Worm (Caenorhabditis elegans) whole organism, young adult: ENCODE results near the gene R04D3.2.
A peak's percentile ranks its signal among the peaks of the same experiment; 100 is the strongest.

ENCODE experiments used
- B0261.1 ChIP-seq: sonication (generic microtip); optimal IDR thresholded peaks from 2 replicates; lab custom pipeline; 2016; ENCODE audit warnings: mild to moderate bottlenecking, missing genetic modification characterization, moderate library complexity, missing compliant biosample characterization
- C06A6.2 ChIP-seq: fragments of 200-800 bp; sonication (Bioruptor generic); conservative IDR thresholded peaks from 2 replicates; pipeline ENCODE4 v1.3.6; 2022; ENCODE audit warnings: missing genetic modification characterization, missing compliant biosample characterization
- F39B2.1 ChIP-seq: fragments of 200-800 bp; sonication (Bioruptor generic); IDR thresholded peaks from 2 replicates; pipeline ENCODE4 v1.3.6; 2022; ENCODE audit warnings: missing genetic modification reagents, missing genetic modification characterization, missing compliant biosample characterization
- F52B5.7 ChIP-seq: sonication (generic microtip); optimal IDR thresholded peaks from 2 replicates; lab custom pipeline; 2016; ENCODE audit warnings: mild to moderate bottlenecking, missing genetic modification characterization, missing compliant biosample characterization
- K11D2.4 ChIP-seq: fragments of 200-800 bp; sonication (Bioruptor generic); IDR thresholded peaks from 2 replicates; pipeline ENCODE4 v1.3.6; 2022; ENCODE audit warnings: missing genetic modification reagents, missing genetic modification characterization, missing compliant biosample characterization
- T07F8.4 ChIP-seq: sonication (generic microtip); optimal IDR thresholded peaks from 2 replicates; lab custom pipeline; 2016; ENCODE audit warnings: mild to moderate bottlenecking, missing genetic modification characterization, moderate library complexity, missing compliant biosample characterization
- Y53F4B.3 ChIP-seq: fragments of 200-800 bp; sonication (Bioruptor generic); IDR thresholded peaks from 2 replicates; pipeline ENCODE4 v1.3.6; 2022; ENCODE audit warnings: missing genetic modification reagents, missing genetic modification characterization, missing compliant biosample characterization
- Y56A3A.18 ChIP-seq: fragments of 200-800 bp; sonication (Bioruptor generic); IDR thresholded peaks from 2 replicates; pipeline ENCODE4 v1.3.6; 2022; ENCODE audit warnings: missing genetic modification reagents, missing genetic modification characterization, missing compliant biosample characterization
- Y67H2A.10 ChIP-seq: fragments of 200-800 bp; sonication (Bioruptor generic); conservative IDR thresholded peaks from 2 replicates; pipeline ENCODE4 v1.3.6; 2022; ENCODE audit warnings: missing genetic modification reagents, missing genetic modification characterization, missing compliant biosample characterization
- Y95B8A.8 ChIP-seq: fragments of 200-800 bp; sonication (Bioruptor generic); IDR thresholded peaks from 2 replicates; pipeline ENCODE4 v1.3.6; 2022; ENCODE audit warnings: missing genetic modification reagents, missing genetic modification characterization, missing compliant biosample characterization
- ZK185.1 ChIP-seq: sonication (generic microtip); optimal IDR thresholded peaks from 2 replicates; lab custom pipeline; 2016; ENCODE audit warnings: mild to moderate bottlenecking, missing genetic modification characterization, missing compliant biosample characterization; ENCODE audit not compliant: poor library complexity, severe bottlenecking
- atf-7 ChIP-seq: sonication (generic microtip); optimal IDR thresholded peaks from 2 replicates; lab custom pipeline; 2017; ENCODE audit warnings: mild to moderate bottlenecking, missing genetic modification characterization, missing compliant biosample characterization
- athp-1 ChIP-seq: sonication (generic microtip); optimal IDR thresholded peaks from 2 replicates; lab custom pipeline; 2017; ENCODE audit warnings: mild to moderate bottlenecking, missing genetic modification characterization, missing compliant biosample characterization
- attf-3 ChIP-seq: fragments of 200-800 bp; sonication (Bioruptor generic); conservative IDR thresholded peaks from 2 replicates; pipeline ENCODE4 v1.3.6; 2022; ENCODE audit warnings: missing genetic modification reagents, missing genetic modification characterization, missing compliant biosample characterization
- attf-6 ChIP-seq: fragments of 200-800 bp; sonication (Bioruptor generic); IDR thresholded peaks from 2 replicates; pipeline ENCODE4 v1.3.6; 2022; ENCODE audit warnings: missing genetic modification reagents, missing genetic modification characterization, missing compliant biosample characterization
- bed-1 ChIP-seq: fragments of 200-800 bp; sonication (Bioruptor generic); IDR thresholded peaks from 2 replicates; pipeline ENCODE4 v1.3.6; 2022; ENCODE audit warnings: missing genetic modification reagents, missing genetic modification characterization, missing compliant biosample characterization
- bed-2 ChIP-seq: fragments of 200-800 bp; sonication (Bioruptor generic); IDR thresholded peaks from 2 replicates; pipeline ENCODE4 v1.3.6; 2022; ENCODE audit warnings: missing genetic modification reagents, missing genetic modification characterization, missing compliant biosample characterization
- ceh-100 ChIP-seq: fragments of 200-800 bp; sonication (Bioruptor generic); IDR thresholded peaks from 2 replicates; pipeline ENCODE4 v1.3.6; 2022; ENCODE audit warnings: missing genetic modification reagents, missing genetic modification characterization, missing compliant biosample characterization
- ceh-27 ChIP-seq: fragments of 200-800 bp; sonication (Bioruptor generic); optimal IDR thresholded peaks from 2 replicates; lab custom pipeline; 2018; ENCODE audit warnings: mild to moderate bottlenecking, missing genetic modification characterization, moderate library complexity, missing compliant biosample characterization
- ceh-79 ChIP-seq: sonication (generic microtip); optimal IDR thresholded peaks from 2 replicates; lab custom pipeline; 2017; ENCODE audit warnings: mild to moderate bottlenecking, missing genetic modification characterization, missing compliant biosample characterization
- ceh-91 ChIP-seq: fragments of 200-800 bp; sonication (Bioruptor generic); IDR thresholded peaks from 2 replicates; pipeline ENCODE4 v1.3.6; 2022; ENCODE audit warnings: missing genetic modification reagents, missing genetic modification characterization, missing compliant biosample characterization
- chd-7 ChIP-seq: sonication (generic microtip); optimal IDR thresholded peaks from 2 replicates; lab custom pipeline; 2016; ENCODE audit warnings: mild to moderate bottlenecking, missing genetic modification characterization, moderate library complexity, missing compliant biosample characterization
- die-1 ChIP-seq: sonication (generic microtip); optimal IDR thresholded peaks from 2 replicates; lab custom pipeline; 2016; ENCODE audit warnings: missing genotype, mild to moderate bottlenecking, missing genetic modification characterization, missing compliant biosample characterization
- egl-44 ChIP-seq: fragments of 200-800 bp; sonication (Bioruptor generic); IDR thresholded peaks from 2 replicates; pipeline ENCODE4 v1.3.6; 2022; ENCODE audit warnings: missing genetic modification reagents, missing genetic modification characterization, missing compliant biosample characterization
- egrh-3 ChIP-seq: fragments of 200-800 bp; sonication (Bioruptor generic); IDR thresholded peaks from 2 replicates; pipeline ENCODE4 v1.3.6; 2022; ENCODE audit warnings: missing genetic modification reagents, missing genetic modification characterization, missing compliant biosample characterization
- ekl-4 ChIP-seq: fragments of 200-800 bp; sonication (Bioruptor generic); IDR thresholded peaks from 2 replicates; pipeline ENCODE4 v1.3.6; 2022; ENCODE audit warnings: missing genetic modification reagents, missing genetic modification characterization, missing compliant biosample characterization
- ets-4 ChIP-seq: fragments of 200-800 bp; sonication (Bioruptor generic); optimal IDR thresholded peaks from 2 replicates; lab custom pipeline; 2018; ENCODE audit warnings: mild to moderate bottlenecking, missing genetic modification characterization, missing compliant biosample characterization
- gei-17 ChIP-seq: fragments of 200-800 bp; sonication (Bioruptor generic); optimal IDR thresholded peaks from 2 replicates; lab custom pipeline; 2018; ENCODE audit warnings: mild to moderate bottlenecking, missing genetic modification characterization, missing compliant biosample characterization
- hlh-12 ChIP-seq: sonication (generic microtip); optimal IDR thresholded peaks from 2 replicates; lab custom pipeline; 2016; ENCODE audit warnings: missing genetic modification characterization, missing compliant biosample characterization
- hlh-26 ChIP-seq: fragments of 200-800 bp; sonication (Bioruptor generic); conservative IDR thresholded peaks from 2 replicates; pipeline ENCODE4 v1.3.6; 2022; ENCODE audit warnings: missing genetic modification reagents, missing genetic modification characterization, missing compliant biosample characterization
- lag-1 ChIP-seq: fragments of 200-800 bp; sonication (Bioruptor generic); IDR thresholded peaks from 2 replicates; pipeline ENCODE4 v1.3.6; 2022; ENCODE audit warnings: missing genetic modification reagents, missing genetic modification characterization, missing compliant biosample characterization
- let-607 ChIP-seq, 2 experiments: fragments of 200-800 bp in 1 of 2; sonication (Bioruptor generic) in 1 of 2; sonication (generic microtip) in 1 of 2; optimal IDR thresholded peaks; 2 replicates each; lab custom pipeline; 2016 to 2018; ENCODE audit warnings: mild to moderate bottlenecking in 2 of 2, missing compliant biosample characterization in 2 of 2, missing genetic modification characterization in 2 of 2, moderate library complexity in 2 of 2, missing genotype in 1 of 2
- lsy-27 ChIP-seq: sonication (generic microtip); optimal IDR thresholded peaks from 2 replicates; lab custom pipeline; 2017; ENCODE audit warnings: missing genetic modification characterization, mild to moderate bottlenecking, missing compliant biosample characterization, antibody characterized with exemption, missing genotype, borderline replicate concordance; ENCODE audit not compliant: insufficient read depth
- madf-6 ChIP-seq: fragments of 200-800 bp; sonication (Bioruptor generic); IDR thresholded peaks from 2 replicates; pipeline ENCODE4 v1.3.6; 2022; ENCODE audit warnings: missing genetic modification reagents, missing genetic modification characterization, missing compliant biosample characterization
- mel-28 ChIP-seq: sonication (generic microtip); optimal IDR thresholded peaks from 2 replicates; lab custom pipeline; 2016; ENCODE audit warnings: borderline replicate concordance, mild to moderate bottlenecking, missing genetic modification characterization, missing compliant biosample characterization
- nfyb-1 ChIP-seq: fragments of 200-800 bp; sonication (Bioruptor generic); IDR thresholded peaks from 2 replicates; pipeline ENCODE4 v1.3.6; 2022; ENCODE audit warnings: missing genetic modification reagents, missing genetic modification characterization, missing compliant biosample characterization
- nhr-80 ChIP-seq: sonication (generic microtip); optimal IDR thresholded peaks from 2 replicates; lab custom pipeline; 2016; ENCODE audit warnings: missing genetic modification characterization, missing compliant biosample characterization
- nhr-90 ChIP-seq: sonication (generic microtip); optimal IDR thresholded peaks from 2 replicates; lab custom pipeline; 2016; ENCODE audit warnings: missing genotype, mild to moderate bottlenecking, missing genetic modification characterization, missing compliant biosample characterization
- pbrm-1 ChIP-seq: fragments of 200-800 bp; sonication (Bioruptor generic); IDR thresholded peaks from 2 replicates; pipeline ENCODE4 v1.3.6; 2022; ENCODE audit warnings: missing genetic modification reagents, missing genetic modification characterization, missing compliant biosample characterization
- rec-8 ChIP-seq, 2 experiments: sonication (generic microtip); optimal IDR thresholded peaks; 2 replicates each; lab custom pipeline; 2016; ENCODE audit warnings: mild to moderate bottlenecking in 2 of 2, missing genetic modification characterization in 2 of 2, missing genetic modification reagents in 2 of 2, missing genotype in 2 of 2, missing biosample characterization in 1 of 2, missing compliant biosample characterization in 1 of 2, moderate library complexity in 1 of 2
- sdz-38 ChIP-seq: sonication (generic microtip); optimal IDR thresholded peaks from 2 replicates; lab custom pipeline; 2016; ENCODE audit warnings: missing genotype, missing genetic modification characterization, missing compliant biosample characterization
- sea-2 ChIP-seq: fragments of 200-800 bp; sonication (Bioruptor generic); IDR thresholded peaks from 2 replicates; pipeline ENCODE4 v1.3.6; 2022; ENCODE audit warnings: missing genetic modification characterization, missing compliant biosample characterization
- snpc-1.3 ChIP-seq: sonication (generic microtip); optimal IDR thresholded peaks from 2 replicates; lab custom pipeline; 2017; ENCODE audit warnings: missing genetic modification characterization, mild to moderate bottlenecking, missing compliant biosample characterization, antibody characterized with exemption, moderate library complexity, missing genotype, missing genetic modification reagents; ENCODE audit not compliant: insufficient read depth
- unc-130 ChIP-seq: sonication (generic microtip); optimal IDR thresholded peaks from 2 replicates; lab custom pipeline; 2016; ENCODE audit warnings: missing genetic modification reagents, missing genetic modification characterization, missing compliant biosample characterization
- zim-3 ChIP-seq: sonication (generic microtip); optimal IDR thresholded peaks from 2 replicates; lab custom pipeline; 2017; ENCODE audit warnings: mild to moderate bottlenecking, missing genetic modification characterization, moderate library complexity, missing compliant biosample characterization
- ztf-25 ChIP-seq: fragments of 200-800 bp; sonication (Bioruptor generic); IDR thresholded peaks from 2 replicates; pipeline ENCODE4 v1.3.6; 2022; ENCODE audit warnings: missing genetic modification reagents, missing genetic modification characterization, missing compliant biosample characterization
- ztf-6 ChIP-seq: fragments of 200-800 bp; sonication (Bioruptor generic); IDR thresholded peaks from 2 replicates; pipeline ENCODE4 v1.3.6; 2022; ENCODE audit warnings: missing genetic modification reagents, missing genetic modification characterization, missing compliant biosample characterization

Gene R04D3.2

DNA sequence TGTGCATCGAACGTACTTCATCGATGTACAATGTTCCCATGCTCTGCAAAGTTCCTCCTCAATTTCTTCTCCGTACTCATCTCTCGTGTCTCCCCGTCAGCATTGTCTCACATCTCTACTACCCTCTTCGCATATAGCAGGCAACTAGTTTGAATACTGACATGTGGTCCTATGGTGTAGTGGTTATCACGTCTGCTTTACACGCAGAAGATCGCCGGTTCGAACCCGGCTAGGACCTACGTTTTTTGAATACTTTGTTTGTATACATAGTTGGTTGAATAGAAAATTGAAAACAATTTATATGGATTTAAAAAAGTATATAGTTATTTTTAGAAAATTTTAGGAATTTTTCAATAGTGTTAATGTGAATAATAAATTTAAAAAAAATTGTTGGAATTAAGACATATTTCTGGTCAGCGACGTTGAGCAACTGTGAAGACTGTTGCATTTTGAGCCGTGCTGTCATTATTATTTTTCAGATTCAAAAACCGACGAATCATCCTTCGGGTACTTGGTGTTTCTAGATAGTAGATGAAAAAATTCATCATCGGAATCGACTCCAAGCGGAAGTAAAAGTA lies 20.5 kb upstream of the R04D3.2 start:
- TF ChIP-seq attf-6 (GFP tag; lab: Robert Waterston, UW): peak; percentile 65
- TF ChIP-seq K11D2.4 (GFP tag; lab: Robert Waterston, UW): peak; percentile 82
- peak; percentile 94 for TF ChIP-seq ZK185.1 (tag; lab: Kevin White, UChicago)
- TF ChIP-seq lsy-27 (tag; lab: Kevin White, UChicago): peak; percentile 76
- peak; percentile 83 for TF ChIP-seq atf-7
- peak; percentile 56 for TF ChIP-seq ceh-100 (GFP tag; lab: Robert Waterston, UW)
- TF ChIP-seq attf-3: peak; percentile 61; the same call in 1 of the 2 replicates
- TF ChIP-seq die-1 (tag; lab: Kevin White, UChicago): peak; percentile 95
- 0 out of 2 replicates have a peak, but pooled peaks have one; percentile 66 for TF ChIP-seq bed-1 (GFP tag; lab: Robert Waterston, UW)
- TF ChIP-seq hlh-26: 0 out of 2 replicates have a peak, but pooled peaks have one; percentile 33
- TF ChIP-seq mel-28 (tag; lab: Kevin White, UChicago): peak; percentile 42
- no peak for TF ChIP-seq ztf-6 (GFP tag; lab: Robert Waterston, UW)
- TF ChIP-seq Y53F4B.3 (GFP tag; lab: Robert Waterston, UW): peak; percentile 65
- TF ChIP-seq hlh-12 (tag; lab: Kevin White, UChicago): peak; percentile 89
- no peak for TF ChIP-seq ceh-91 (GFP tag; lab: Robert Waterston, UW)
- TF ChIP-seq bed-2: peak; percentile 57; the same call in 1 of the 2 replicates
- peak; percentile 91 for TF ChIP-seq chd-7 (tag; lab: Kevin White, UChicago)
- peak; percentile 95 for TF ChIP-seq Y56A3A.18 (GFP tag; lab: Robert Waterston, UW)
- TF ChIP-seq ekl-4 (GFP tag; lab: Robert Waterston, UW): peak; percentile 87
- peak; percentile 70 for TF ChIP-seq gei-17 (GFP tag; lab: Kevin White, UChicago)
- peak; percentile 94 for TF ChIP-seq F52B5.7 (tag; lab: Kevin White, UChicago)
- TF ChIP-seq F39B2.1 (GFP tag; lab: Robert Waterston, UW): no peak
- peak; percentile 91 for TF ChIP-seq zim-3
- peak; percentile 43 for TF ChIP-seq nhr-80 (tag; lab: Kevin White, UChicago)
- TF ChIP-seq ceh-79 (tag; lab: Kevin White, UChicago): peak; percentile 95
- peak; percentile 98 for TF ChIP-seq ztf-25 (GFP tag; lab: Robert Waterston, UW)
- no peak for TF ChIP-seq sdz-38 (tag; lab: Kevin White, UChicago)
- peak; percentile 91; the same call in 1 of the 2 replicates for TF ChIP-seq egl-44 (GFP tag; lab: Robert Waterston, UW)
- TF ChIP-seq Y67H2A.10 (GFP tag; lab: Robert Waterston, UW): no peak
- peak; percentile 92 for TF ChIP-seq nfyb-1
- TF ChIP-seq B0261.1 (tag; lab: Kevin White, UChicago): peak; percentile 98
- peak; percentile 71 for TF ChIP-seq C06A6.2 (GFP tag; lab: Robert Waterston, UW)
- TF ChIP-seq unc-130 (GFP tag; lab: Kevin White, UChicago): peak; percentile 87
- TF ChIP-seq madf-6 (GFP tag; lab: Robert Waterston, UW): no peak; the same call in 1 of the 2 replicates
- no peak for TF ChIP-seq lag-1 (GFP tag; lab: Robert Waterston, UW)
- TF ChIP-seq athp-1 (tag; lab: Kevin White, UChicago): peak; percentile 86
- peak; percentile 63 for TF ChIP-seq ets-4 (GFP tag; lab: Kevin White, UChicago)
- TF ChIP-seq nhr-90 (tag; lab: Kevin White, UChicago): peak; percentile 92
- TF ChIP-seq T07F8.4 (tag; lab: Kevin White, UChicago): peak; percentile 89
- TF ChIP-seq snpc-1.3 (tag; lab: Kevin White, UChicago): peak; percentile 91
- TF ChIP-seq rec-8 (tag; optimal IDR thresholded peaks at IDR 0.05; lab: Kevin White, UChicago): peak; percentile 91 to 94
- TF ChIP-seq pbrm-1 (GFP tag; lab: Robert Waterston, UW): peak; percentile 89
- no peak for TF ChIP-seq sea-2 (GFP tag; lab: Robert Waterston, UW)
- TF ChIP-seq let-607 (tag; optimal IDR thresholded peaks at IDR 0.05; lab: Kevin White, UChicago): peak; percentile 56 to 71
- TF ChIP-seq ceh-27 (GFP tag; lab: Kevin White, UChicago): peak; percentile 85
- TF ChIP-seq Y95B8A.8 (GFP tag; lab: Robert Waterston, UW): peak; percentile 79
- peak; percentile 31; the same call in 1 of the 2 replicates for TF ChIP-seq egrh-3 (GFP tag; lab: Robert Waterston, UW)
